Worm (Caenorhabditis elegans) whole organism, late embryonic: ENCODE results near the gene tmem-218.

Experiments used
- hlh-30 ChIP-seq: sonication (generic microtip); optimal IDR thresholded peaks from 2 replicates; lab custom pipeline; 2017; ENCODE audit warnings: antibody characterized with exemption, missing genetic modification characterization, missing compliant biosample characterization; ENCODE audit not compliant: insufficient read depth
- hlh-6 ChIP-seq: sonication (generic microtip); optimal IDR thresholded peaks from 2 replicates; lab custom pipeline; 2016; ENCODE audit warnings: missing genotype, missing genetic modification characterization, missing compliant biosample characterization
- pag-3 ChIP-seq: sonication (generic microtip); optimal IDR thresholded peaks from 2 replicates; lab custom pipeline; 2016; ENCODE audit warnings: missing compliant biosample characterization, missing genetic modification characterization, borderline replicate concordance
- sox-4 ChIP-seq: sonication (generic microtip); optimal IDR thresholded peaks from 2 replicates; lab custom pipeline; 2017; ENCODE audit warnings: mild to moderate bottlenecking, missing genetic modification characterization, inconsistent platforms, missing compliant biosample characterization

- no peak for TF ChIP-seq hlh-30 (tag; lab: Kevin White, UChicago)
- no peak for TF ChIP-seq sox-4 (tag; lab: Kevin White, UChicago)
- no peak for TF ChIP-seq hlh-6 (tag; lab: Kevin White, UChicago)
- no peak for TF ChIP-seq pag-3 (tag; lab: Kevin White, UChicago)
Observed at ce11 chrX:17667288-17667687, 17.8 kb downstream of the tmem-218 start.
